Worm (Caenorhabditis elegans): ENCODE data around the gene rps-13.

- TF ChIP-seq him-1 (tag; optimal IDR thresholded peaks at IDR 0.05) (no peak), fkh-3 (tag; optimal IDR thresholded peaks at IDR 0.05) (no peak), F52B5.7 (tag; optimal IDR thresholded peaks at IDR 0.05) (no peak), ccch-3 (GFP tag; optimal IDR thresholded peaks at IDR 0.05) (no peak), sea-2 (GFP tag; IDR thresholded peaks at IDR 0.05) (no peak), F33H1.4 (GFP tag; IDR thresholded peaks at IDR 0.05) (no peak), snpc-1.3 (tag; optimal IDR thresholded peaks at IDR 0.05; ENCODE audit: insufficient read depth) (no peak), madf-8 (GFP tag; conservative IDR thresholded peaks at IDR 0.05) (no peak), ekl-4 (GFP tag; IDR thresholded peaks at IDR 0.05) (no peak)
Measured at ce11 chrIII:6368524-6368923, 6.3 kb downstream of the rps-13 start.

All from whole organism, young adult.